Worm (Caenorhabditis elegans): Measurements from ENCODE around the gene mlc-7.

Gene mlc-7

DNA sequence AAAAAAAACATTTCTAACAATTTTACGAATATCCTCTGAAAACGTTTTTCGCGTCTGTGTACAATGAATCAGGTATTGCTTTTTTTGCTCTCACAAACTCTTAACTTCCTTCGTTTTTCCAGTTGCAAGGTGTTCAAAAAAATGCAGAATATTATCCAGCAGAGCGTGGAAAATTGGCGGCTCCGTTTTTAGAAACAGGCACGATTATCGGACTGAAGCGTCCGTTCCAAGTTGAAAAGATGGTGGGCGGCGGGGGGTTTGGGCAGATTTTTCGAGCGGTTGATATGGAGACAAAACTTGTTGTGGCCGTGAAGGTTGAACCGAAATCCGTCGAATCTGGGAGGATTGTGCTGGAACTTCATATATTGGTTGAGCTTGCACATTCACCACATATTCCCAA lies 16.2 kb upstream of the mlc-7 start, which contains the start of gene W06F12.3:
TSS of gene W06F12.3 (plus strand) at position 23 of the 400 bp plus-strand sequence.
- TF ChIP-seq lin-13 (tag; optimal IDR thresholded peaks at IDR 0.05) (no peak), M03D4.4 (tag; optimal IDR thresholded peaks at IDR 0.05) (no peak), sem-2 (GFP tag; optimal IDR thresholded peaks at IDR 0.05) (no peak), lin-32 (GFP tag; optimal IDR thresholded peaks at IDR 0.05) (no peak), elt-1 (tag; optimal IDR thresholded peaks at IDR 0.05; ENCODE audit: borderline replicate concordance, insufficient read depth) (no peak), ceh-43 (GFP tag; optimal IDR thresholded peaks at IDR 0.05) (no peak), snpc-4 (tag; optimal IDR thresholded peaks at IDR 0.05) (no peak), unc-62 (GFP tag; optimal IDR thresholded peaks at IDR 0.05) (no peak), ceh-83 (GFP tag; optimal IDR thresholded peaks at IDR 0.05) (no peak), drap-1 (GFP tag; optimal IDR thresholded peaks at IDR 0.05) (no peak), elt-3 (tag; optimal IDR thresholded peaks at IDR 0.05) (no peak), pha-4 (tag; optimal IDR thresholded peaks at IDR 0.05) (no peak), hlh-1 (tag; optimal IDR thresholded peaks at IDR 0.05) (no peak), sptf-1 (tag; optimal IDR thresholded peaks at IDR 0.05) (no peak)

DNA sequence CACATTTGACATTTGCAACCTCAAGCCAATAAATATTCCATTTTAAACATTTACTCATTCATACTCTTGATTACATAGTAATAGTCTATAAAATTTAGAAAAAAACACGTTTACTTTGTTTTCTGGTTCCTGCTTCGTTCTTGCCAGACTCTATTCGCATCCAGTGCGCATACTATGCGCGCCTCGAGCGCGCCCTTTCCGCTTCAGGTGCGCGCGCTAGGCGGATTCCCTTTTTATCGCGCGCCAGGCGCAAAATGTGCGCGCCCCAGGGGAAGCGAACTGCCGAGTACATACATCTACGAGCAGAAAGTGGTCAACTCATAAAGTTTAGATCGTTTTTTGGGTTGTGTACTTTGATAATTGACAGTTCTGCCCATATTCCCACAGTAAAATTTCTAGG lies 9.8 kb upstream of the mlc-7 start:
- TF ChIP-seq blmp-1 (tag; optimal IDR thresholded peaks at IDR 0.05), result no peak
- TF ChIP-seq snpc-4 (tag; optimal IDR thresholded peaks at IDR 0.05), result no peak
- no peak for TF ChIP-seq cnd-1 (tag; optimal IDR thresholded peaks at IDR 0.05)
- TF ChIP-seq sptf-1 (tag; optimal IDR thresholded peaks at IDR 0.05), result no peak
- TF ChIP-seq nhr-237 (tag; optimal IDR thresholded peaks at IDR 0.05), result no peak
- TF ChIP-seq mep-1 (tag; optimal IDR thresholded peaks at IDR 0.05), result no peak
- no peak for TF ChIP-seq ceh-43 (GFP tag; optimal IDR thresholded peaks at IDR 0.05)
- TF ChIP-seq hlh-1 (tag; optimal IDR thresholded peaks at IDR 0.05), result no peak
- no peak for TF ChIP-seq lsy-2 (tag; optimal IDR thresholded peaks at IDR 0.05)

ce11 chrIII:13742028-13742427 lies 9.2 kb upstream of the mlc-7 start:
- no peak for TF ChIP-seq mep-1 (tag; optimal IDR thresholded peaks at IDR 0.05)
- no peak for TF ChIP-seq elt-1 (tag; optimal IDR thresholded peaks at IDR 0.05; ENCODE audit: borderline replicate concordance, insufficient read depth)
- TF ChIP-seq flh-1 (GFP tag; optimal IDR thresholded peaks at IDR 0.05), result no peak
- no peak for TF ChIP-seq nhr-12 (tag; optimal IDR thresholded peaks at IDR 0.05)
- TF ChIP-seq unc-62 (GFP tag; optimal IDR thresholded peaks at IDR 0.05), result no peak
- TF ChIP-seq snpc-4 (tag; optimal IDR thresholded peaks at IDR 0.05), result no peak
- no peak for TF ChIP-seq elt-3 (tag; optimal IDR thresholded peaks at IDR 0.05)
- TF ChIP-seq hlh-1 (tag; optimal IDR thresholded peaks at IDR 0.05), result no peak
- TF ChIP-seq ztf-11 (tag; optimal IDR thresholded peaks at IDR 0.05), result no peak
- no peak for TF ChIP-seq drap-1 (GFP tag; optimal IDR thresholded peaks at IDR 0.05)
- no peak for TF ChIP-seq M03D4.4 (tag; optimal IDR thresholded peaks at IDR 0.05)
- TF ChIP-seq lsy-2 (tag; optimal IDR thresholded peaks at IDR 0.05), result no peak
- no peak for TF ChIP-seq ces-1 (GFP tag; optimal IDR thresholded peaks at IDR 0.05)
- no peak for TF ChIP-seq tbx-8 (GFP tag; optimal IDR thresholded peaks at IDR 0.05)

DNA sequence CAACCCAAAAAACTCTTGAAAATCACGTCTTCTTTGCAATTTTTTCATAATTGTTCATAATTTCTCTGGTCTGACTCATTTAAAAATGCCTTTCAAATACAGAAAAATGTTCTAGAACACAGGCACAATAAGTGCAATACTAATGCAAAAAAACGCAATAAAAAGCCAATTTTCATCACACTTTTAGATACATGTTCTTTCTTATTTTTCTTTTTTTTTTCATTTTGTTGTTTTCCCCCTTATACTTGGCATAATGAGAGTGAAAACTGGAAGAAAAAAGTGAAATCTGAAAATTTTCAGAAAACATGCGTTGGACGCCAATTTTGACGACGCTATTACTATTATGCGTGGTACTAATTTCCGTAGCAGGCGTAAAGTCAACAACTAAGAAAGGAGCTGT lies 7.3 kb upstream of the mlc-7 start, which contains the start of gene tyr-2:
TSS of gene tyr-2 (plus strand) at position 301 of the 400 bp plus-strand sequence.
- TF ChIP-seq unc-39 (tag; optimal IDR thresholded peaks at IDR 0.05) (no peak), M03D4.4 (tag; optimal IDR thresholded peaks at IDR 0.05) (no peak), mep-1 (tag; optimal IDR thresholded peaks at IDR 0.05) (no peak), lin-32 (GFP tag; optimal IDR thresholded peaks at IDR 0.05) (no peak), ceh-39 (tag; optimal IDR thresholded peaks at IDR 0.05) (no peak), snpc-4 (tag; optimal IDR thresholded peaks at IDR 0.05) (no peak), tbx-8 (GFP tag; optimal IDR thresholded peaks at IDR 0.05) (no peak), drap-1 (GFP tag; optimal IDR thresholded peaks at IDR 0.05) (no peak), unc-120 (tag; optimal IDR thresholded peaks at IDR 0.05; ENCODE audit: poor library complexity, severe bottlenecking) (no peak), ceh-43 (GFP tag; optimal IDR thresholded peaks at IDR 0.05) (no peak), pha-4 (tag; optimal IDR thresholded peaks at IDR 0.05) (no peak), elt-3 (tag; optimal IDR thresholded peaks at IDR 0.05) (no peak), ceh-83 (GFP tag; optimal IDR thresholded peaks at IDR 0.05) (no peak)

DNA sequence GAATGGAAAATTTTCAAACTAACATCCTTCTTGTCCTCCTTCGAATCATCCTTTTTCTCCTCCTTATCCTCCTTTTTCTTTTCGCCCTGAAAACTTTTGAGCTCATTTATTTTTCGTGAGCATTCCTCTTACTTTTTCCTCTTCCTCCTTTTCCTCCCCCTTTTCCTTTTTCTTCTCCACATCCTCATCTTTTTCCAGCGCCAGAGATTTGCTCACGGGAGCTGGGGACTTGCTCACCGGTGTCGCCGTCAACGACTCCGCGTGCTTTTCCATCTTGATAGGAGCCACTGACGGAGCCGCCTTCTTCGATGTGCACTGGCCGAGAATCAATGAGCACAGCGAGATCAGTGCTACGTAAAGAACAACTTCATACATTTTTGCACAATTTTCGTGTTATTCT lies 2.9 kb upstream of the mlc-7 start, which contains the start of gene K08E3.2:
TSS of gene K08E3.2 (minus strand) at position 375 of the 400 bp plus-strand sequence.
- no peak for TF ChIP-seq blmp-1 (tag; optimal IDR thresholded peaks at IDR 0.05)
- TF ChIP-seq pha-4 (tag; optimal IDR thresholded peaks at IDR 0.05), result no peak
- no peak for TF ChIP-seq mep-1 (tag; optimal IDR thresholded peaks at IDR 0.05)

DNA sequence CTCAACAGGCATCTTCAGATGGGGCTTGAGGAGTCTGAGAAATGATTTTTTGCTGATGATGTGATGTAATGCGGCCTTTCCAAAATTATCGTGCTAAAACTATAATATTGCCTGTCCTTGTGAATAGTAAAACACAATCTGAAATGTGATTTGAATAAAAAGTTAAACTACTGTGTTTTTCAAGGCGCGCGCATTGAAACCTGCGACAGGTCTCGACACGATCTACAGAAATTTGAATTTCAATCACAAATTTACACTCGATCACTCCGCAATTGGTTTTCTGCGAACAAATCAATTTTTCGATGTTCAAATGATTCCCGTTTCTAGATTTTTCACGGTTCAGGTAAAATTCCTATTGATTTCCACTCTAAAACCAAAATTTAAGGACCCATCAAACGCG lies 4.4 kb downstream of the mlc-7 start, which contains the start of gene toca-2:
TSS of gene toca-2 (plus strand) at position 208 of the 400 bp plus-strand sequence.
- no peak for TF ChIP-seq mep-1 (tag; optimal IDR thresholded peaks at IDR 0.05)
- TF ChIP-seq mls-2 (tag; optimal IDR thresholded peaks at IDR 0.05), result no peak
- no peak for TF ChIP-seq sem-2 (GFP tag; optimal IDR thresholded peaks at IDR 0.05)
- no peak for TF ChIP-seq pha-4 (tag; optimal IDR thresholded peaks at IDR 0.05)
- no peak for TF ChIP-seq nhr-76 (tag; optimal IDR thresholded peaks at IDR 0.05)
- TF ChIP-seq zip-8 (tag; optimal IDR thresholded peaks at IDR 0.05), result no peak
- TF ChIP-seq hlh-1 (tag; optimal IDR thresholded peaks at IDR 0.05), result no peak
- no peak for TF ChIP-seq ceh-43 (GFP tag; optimal IDR thresholded peaks at IDR 0.05)
- TF ChIP-seq elt-3 (tag; optimal IDR thresholded peaks at IDR 0.05), result no peak
- TF ChIP-seq unc-39 (tag; optimal IDR thresholded peaks at IDR 0.05), result no peak
- TF ChIP-seq lin-13 (tag; optimal IDR thresholded peaks at IDR 0.05), result no peak
- TF ChIP-seq sptf-1 (tag; optimal IDR thresholded peaks at IDR 0.05), result no peak
- no peak for TF ChIP-seq lsy-2 (tag; optimal IDR thresholded peaks at IDR 0.05)

Data from whole organism, mixed stage, embryonic.